Fruit fly (Drosophila melanogaster) whole organism, prepupa: ENCODE measurements around the gene ClC-c.
A peak's percentile ranks its signal among the peaks of the same experiment; 100 is the strongest.

Experiments used
- Blimp-1 ChIP-seq: fragments of 200-800 bp; sonication (Bioruptor generic); optimal IDR thresholded peaks from 3 replicates; lab custom pipeline; 2017; ENCODE audit warnings: missing biosample characterization, missing genetic modification characterization, mild to moderate bottlenecking, moderate library complexity, missing genetic modification reagents
- CG10631 ChIP-seq: fragments of 200-800 bp; sonication (Bioruptor generic); optimal IDR thresholded peaks from 2 replicates; lab custom pipeline; 2016; ENCODE audit warnings: missing biosample characterization, missing genetic modification characterization
- CG10669 ChIP-seq: fragments of 200-800 bp; sonication (Bioruptor generic); optimal IDR thresholded peaks from 3 replicates; lab custom pipeline; 2018; ENCODE audit warnings: missing biosample characterization, mild to moderate bottlenecking, missing genetic modification characterization, moderate library complexity
- CG11294 ChIP-seq: fragments of 200-800 bp; sonication (Bioruptor generic); IDR thresholded peaks from 2 replicates; pipeline ENCODE4 v1.3.6; 2022; ENCODE audit warnings: missing biosample characterization, missing genetic modification characterization
- CG11762 ChIP-seq: fragments of 200-800 bp; sonication (Bioruptor generic); optimal IDR thresholded peaks from 3 replicates; lab custom pipeline; 2016; ENCODE audit warnings: missing biosample characterization, missing genetic modification characterization; ENCODE audit not compliant: insufficient read depth
- CG11902 ChIP-seq: fragments of 200-800 bp; sonication (Bioruptor generic); optimal IDR thresholded peaks from 3 replicates; lab custom pipeline; 2016; ENCODE audit warnings: missing biosample characterization, missing genetic modification characterization
- CG15336 ChIP-seq: fragments of 200-800 bp; sonication (Bioruptor generic); IDR thresholded peaks from 2 replicates; pipeline ENCODE4 v1.3.6; 2022; ENCODE audit warnings: missing biosample characterization, missing genetic modification characterization
- CG1621 ChIP-seq: fragments of 200-800 bp; sonication (Bioruptor generic); optimal IDR thresholded peaks from 3 replicates; lab custom pipeline; 2018; ENCODE audit warnings: missing biosample characterization, mild to moderate bottlenecking, missing genetic modification characterization
- CG16779 ChIP-seq: fragments of 200-800 bp; sonication (Bioruptor generic); optimal IDR thresholded peaks from 3 replicates; lab custom pipeline; 2017; ENCODE audit warnings: missing biosample characterization, mild to moderate bottlenecking, missing genetic modification characterization
- CG31627 ChIP-seq: fragments of 200-800 bp; sonication (Bioruptor generic); optimal IDR thresholded peaks from 3 replicates; lab custom pipeline; 2016; ENCODE audit warnings: missing biosample characterization, missing genetic modification characterization
- CG32006 ChIP-seq: fragments of 200-800 bp; sonication (Bioruptor generic); optimal IDR thresholded peaks from 3 replicates; lab custom pipeline; 2017; ENCODE audit warnings: missing biosample characterization, mild to moderate bottlenecking, missing genetic modification characterization
- CG34406 ChIP-seq: fragments of 200-800 bp; sonication (Bioruptor generic); optimal IDR thresholded peaks from 3 replicates; lab custom pipeline; 2016; ENCODE audit warnings: missing biosample characterization, missing genetic modification characterization
- CG3919 ChIP-seq: fragments of 200-800 bp; sonication (Bioruptor generic); optimal IDR thresholded peaks from 3 replicates; lab custom pipeline; 2016; ENCODE audit warnings: missing biosample characterization, missing genetic modification characterization
- CG4318 ChIP-seq: fragments of 200-800 bp; sonication (Bioruptor generic); optimal IDR thresholded peaks from 3 replicates; lab custom pipeline; 2017; ENCODE audit warnings: missing biosample characterization, mild to moderate bottlenecking, missing genetic modification characterization
- CG6163 ChIP-seq: fragments of 200-800 bp; sonication (Bioruptor generic); IDR thresholded peaks from 3 replicates; pipeline ENCODE4 v1.3.6; 2022; ENCODE audit warnings: missing biosample characterization, missing genetic modification characterization
- CG6792 ChIP-seq: fragments of 200-800 bp; sonication (Bioruptor generic); optimal IDR thresholded peaks from 3 replicates; lab custom pipeline; 2016; ENCODE audit warnings: missing biosample characterization, missing genetic modification characterization
- CG6808 ChIP-seq: fragments of 200-800 bp; sonication (Bioruptor generic); optimal IDR thresholded peaks from 3 replicates; lab custom pipeline; 2017; ENCODE audit warnings: missing biosample characterization, missing genetic modification characterization, mild to moderate bottlenecking, moderate library complexity, missing genetic modification reagents
- CG6854 ChIP-seq: fragments of 200-800 bp; sonication (Bioruptor generic); optimal IDR thresholded peaks from 2 replicates; lab custom pipeline; 2017; ENCODE audit warnings: missing biosample characterization, mild to moderate bottlenecking, missing genetic modification characterization
- CG7368 ChIP-seq: fragments of 200-800 bp; sonication (Bioruptor generic); optimal IDR thresholded peaks from 3 replicates; lab custom pipeline; 2016; ENCODE audit warnings: missing biosample characterization, missing genetic modification characterization
- CG8119 ChIP-seq: fragments of 200-800 bp; sonication (Bioruptor generic); IDR thresholded peaks from 3 replicates; pipeline ENCODE4 v1.3.6; 2022; ENCODE audit warnings: missing biosample characterization, missing genetic modification characterization
- CG8319 ChIP-seq: fragments of 200-800 bp; sonication (Bioruptor generic); optimal IDR thresholded peaks from 3 replicates; lab custom pipeline; 2016; ENCODE audit warnings: missing biosample characterization, missing genetic modification characterization
- CG8632 ChIP-seq: fragments of 200-800 bp; sonication (Bioruptor generic); optimal IDR thresholded peaks from 3 replicates; lab custom pipeline; 2016; ENCODE audit warnings: missing biosample characterization, missing genetic modification characterization
- Eip75B ChIP-seq: fragments of 200-800 bp; sonication (Bioruptor generic); optimal IDR thresholded peaks from 3 replicates; lab custom pipeline; 2016; ENCODE audit warnings: missing biosample characterization, missing genetic modification characterization
- Eip93F ChIP-seq: fragments of 200-800 bp; sonication (Bioruptor generic); optimal IDR thresholded peaks from 2 replicates; lab custom pipeline; 2016; ENCODE audit warnings: missing biosample characterization, mild to moderate bottlenecking, missing genetic modification characterization
- Ets21C ChIP-seq: fragments of 200-800 bp; sonication (Bioruptor generic); optimal IDR thresholded peaks from 3 replicates; lab custom pipeline; 2016; ENCODE audit warnings: missing biosample characterization, missing genetic modification characterization
- Hr38 ChIP-seq: sonication (Bioruptor generic); optimal IDR thresholded peaks from 2 replicates; lab custom pipeline; 2016; ENCODE audit warnings: missing biosample characterization, missing genetic modification characterization
- Hr4 ChIP-seq: fragments of 200-800 bp; sonication (Bioruptor generic); optimal IDR thresholded peaks from 3 replicates; lab custom pipeline; 2016; ENCODE audit warnings: missing biosample characterization, missing genetic modification characterization
- Lpt ChIP-seq: fragments of 200-800 bp; sonication (Bioruptor generic); optimal IDR thresholded peaks from 3 replicates; lab custom pipeline; 2016; ENCODE audit warnings: missing biosample characterization, missing genetic modification characterization
- OdsH ChIP-seq: fragments of 200-800 bp; sonication (Bioruptor generic); optimal IDR thresholded peaks from 3 replicates; lab custom pipeline; 2016; ENCODE audit warnings: missing biosample characterization, missing genetic modification characterization
- Smox ChIP-seq: fragments of 200-800 bp; sonication (Bioruptor generic); optimal IDR thresholded peaks from 3 replicates; lab custom pipeline; 2016; ENCODE audit warnings: missing biosample characterization, missing genetic modification characterization
- Sox15 ChIP-seq: fragments of 200-800 bp; sonication (Bioruptor generic); optimal IDR thresholded peaks from 3 replicates; lab custom pipeline; 2016; ENCODE audit warnings: missing biosample characterization, missing genetic modification characterization
- acj6 ChIP-seq: fragments of 200-800 bp; sonication (Bioruptor generic); optimal IDR thresholded peaks from 3 replicates; lab custom pipeline; 2016; ENCODE audit warnings: missing biosample characterization, missing genetic modification characterization
- cyc ChIP-seq: fragments of 200-800 bp; sonication (Bioruptor generic); optimal IDR thresholded peaks from 3 replicates; lab custom pipeline; 2016; ENCODE audit warnings: missing biosample characterization, missing genetic modification characterization
- dac ChIP-seq: fragments of 200-800 bp; sonication (Bioruptor generic); optimal IDR thresholded peaks from 2 replicates; lab custom pipeline; 2017; ENCODE audit warnings: missing biosample characterization, mild to moderate bottlenecking, missing genetic modification characterization
- dsx ChIP-seq: fragments of 200-800 bp; optimal IDR thresholded peaks from 3 replicates; lab custom pipeline; 2019; ENCODE audit warnings: missing biosample characterization, mild to moderate bottlenecking, missing genetic modification characterization, moderate library complexity; ENCODE audit not compliant: poor library complexity, severe bottlenecking
- esn ChIP-seq: fragments of 200-800 bp; sonication (Bioruptor generic); optimal IDR thresholded peaks from 2 replicates; lab custom pipeline; 2016; ENCODE audit warnings: missing biosample characterization, mild to moderate bottlenecking, missing genetic modification characterization, moderate library complexity
- fd59A ChIP-seq: fragments of 200-800 bp; sonication (Bioruptor generic); optimal IDR thresholded peaks from 2 replicates; lab custom pipeline; 2017; ENCODE audit warnings: missing biosample characterization, mild to moderate bottlenecking, missing genetic modification characterization, missing genetic modification reagents
- fd85E ChIP-seq: fragments of 200-800 bp; sonication (Bioruptor generic); optimal IDR thresholded peaks from 3 replicates; lab custom pipeline; 2016; ENCODE audit warnings: missing biosample characterization, missing genetic modification characterization
- fkh ChIP-seq: fragments of 200-800 bp; sonication (Bioruptor generic); optimal IDR thresholded peaks from 3 replicates; lab custom pipeline; 2017; ENCODE audit warnings: missing biosample characterization, mild to moderate bottlenecking, missing genetic modification characterization, moderate library complexity
- lz ChIP-seq: fragments of 200-800 bp; sonication (Bioruptor generic); optimal IDR thresholded peaks from 3 replicates; lab custom pipeline; 2016; ENCODE audit warnings: missing biosample characterization, missing genetic modification characterization
- pdm3 ChIP-seq: fragments of 200-800 bp; sonication (Bioruptor generic); optimal IDR thresholded peaks from 3 replicates; lab custom pipeline; 2016; ENCODE audit warnings: missing biosample characterization, missing genetic modification characterization
- salr ChIP-seq, 2 experiments: fragments of 200-800 bp; sonication (Bioruptor generic); optimal IDR thresholded peaks; 3 replicates each; lab custom pipeline; 2016 to 2018; ENCODE audit warnings: missing biosample characterization in 2 of 2, missing genetic modification characterization in 2 of 2, mild to moderate bottlenecking in 1 of 2
- spab ChIP-seq: fragments of 200-800 bp; sonication (Bioruptor generic); optimal IDR thresholded peaks from 2 replicates; lab custom pipeline; 2017; ENCODE audit warnings: missing biosample characterization, mild to moderate bottlenecking, missing genetic modification characterization, missing genetic modification reagents
- ss ChIP-seq, 2 experiments: fragments of 200-800 bp; sonication (Bioruptor generic); optimal IDR thresholded peaks; 2 replicates in 1 of 2; 3 replicates in 1 of 2; lab custom pipeline; 2017 to 2018; ENCODE audit warnings: mild to moderate bottlenecking in 2 of 2, missing biosample characterization in 2 of 2, missing genetic modification characterization in 2 of 2, moderate library complexity in 1 of 2
- svp ChIP-seq: fragments of 200-800 bp; sonication (Bioruptor generic); peaks from one replicate; lab custom pipeline; 2016; ENCODE audit warnings: missing biosample characterization, missing genetic modification characterization
- topi ChIP-seq: fragments of 200-800 bp; sonication (Bioruptor generic); optimal IDR thresholded peaks from 3 replicates; lab custom pipeline; 2016; ENCODE audit warnings: missing biosample characterization, missing genetic modification characterization
- vri ChIP-seq: fragments of 200-800 bp; sonication (Bioruptor generic); optimal IDR thresholded peaks from 3 replicates; lab custom pipeline; 2016; ENCODE audit warnings: missing biosample characterization, mild to moderate bottlenecking, missing genetic modification characterization

ClC-c gene

DNA sequence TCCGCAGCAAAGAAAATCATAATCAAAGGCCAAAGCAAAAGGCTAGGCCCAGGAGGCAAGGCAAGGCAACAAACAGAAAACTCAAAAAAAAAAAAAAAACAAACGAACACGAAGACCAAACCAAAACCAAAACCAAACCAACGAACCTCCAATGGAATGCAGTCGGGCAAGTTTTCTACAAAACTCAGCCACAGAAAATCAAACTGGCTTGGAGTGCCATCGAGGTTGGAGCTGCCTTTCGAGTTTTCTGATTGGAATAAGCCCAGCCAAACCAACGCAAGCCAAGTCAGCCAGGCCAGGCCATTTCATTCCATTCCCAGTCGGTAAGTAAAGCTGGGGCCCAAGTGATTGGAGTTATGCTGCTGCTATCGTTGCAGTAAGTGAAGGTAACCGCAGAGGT, 47.6 kb upstream of the ClC-c start:
- TF ChIP-seq fkh (GFP tag; lab: Kevin White, UChicago), result no peak
- TF ChIP-seq esn (GFP tag; lab: Kevin White, UChicago), result no peak
- peak; percentile 32 for TF ChIP-seq fd85E (GFP tag; lab: Kevin White, UChicago)
- TF ChIP-seq Lpt (GFP tag; lab: Kevin White, UChicago), result peak; percentile 57

DNA sequence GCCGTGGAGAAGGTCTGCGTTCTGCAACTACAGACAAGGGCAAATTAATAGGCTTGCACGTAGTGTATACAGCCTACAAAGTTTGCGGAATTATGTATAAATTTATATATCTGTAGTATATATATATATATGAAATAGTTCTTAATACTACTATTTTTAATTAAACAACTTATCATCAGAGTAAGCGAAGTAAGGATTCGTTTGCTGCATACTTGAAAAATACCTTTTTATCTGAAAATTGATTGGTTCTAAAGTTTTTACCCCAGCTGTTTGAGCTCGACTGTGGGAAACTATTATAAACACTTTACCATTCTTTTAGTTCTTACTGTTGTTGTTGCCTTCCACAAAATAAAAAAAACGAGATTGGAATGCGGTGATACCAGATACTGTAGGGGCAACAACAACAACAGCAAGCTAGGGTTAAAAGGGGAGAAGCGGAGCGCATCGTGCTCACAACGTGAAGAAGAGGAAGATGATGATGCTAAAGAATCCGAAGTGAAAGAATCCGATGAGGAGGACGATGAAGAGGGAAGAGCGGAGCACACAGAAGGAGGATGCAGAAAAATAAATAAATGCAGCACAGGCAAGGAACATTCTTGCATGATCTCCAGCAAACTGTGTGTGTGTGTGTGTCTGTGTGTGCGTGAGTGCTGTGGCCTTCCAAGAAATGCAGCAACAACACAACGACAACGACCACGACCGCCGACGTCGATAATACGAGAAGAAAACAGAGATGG, 47.0 kb upstream of the ClC-c start:
- TF ChIP-seq Eip75B (GFP tag; lab: Kevin White, UChicago), result peak; percentile 57
- TF ChIP-seq pdm3 (GFP tag; lab: Kevin White, UChicago), result peak; percentile 58
- peak; percentile 86 for TF ChIP-seq CG10669
- TF ChIP-seq vri (GFP tag; lab: Kevin White, UChicago), result peak; percentile 27
- peak; percentile 43 for TF ChIP-seq topi (GFP tag; lab: Kevin White, UChicago)
- TF ChIP-seq CG11762, result peak; percentile 60
- peak; percentile 76 for TF ChIP-seq CG16779 (tag; lab: Kevin White, UChicago)
- TF ChIP-seq CG34406 (GFP tag; lab: Kevin White, UChicago), result peak; percentile 81
- peak; percentile 82 for TF ChIP-seq svp
- peak; percentile 59 for TF ChIP-seq CG6792 (GFP tag; lab: Kevin White, UChicago)
- TF ChIP-seq Hr4 (GFP tag; lab: Kevin White, UChicago), result peak; percentile 33
- TF ChIP-seq CG10631, result peak; percentile 80
- TF ChIP-seq Sox15 (GFP tag; lab: Kevin White, UChicago), result peak; percentile 50
- peak; percentile 77 for TF ChIP-seq spab (GFP tag; lab: Kevin White, UChicago)
- no peak; the same call in 1 of the 2 replicates for TF ChIP-seq CG11294 (GFP tag; lab: Robert Waterston, UW)
- peak; percentile 81 for TF ChIP-seq OdsH (GFP tag; lab: Kevin White, UChicago)
- peak; percentile 89 for TF ChIP-seq dsx (GFP tag; lab: Kevin White, UChicago)
- peak; percentile 46 for TF ChIP-seq lz (GFP tag; lab: Kevin White, UChicago)
- TF ChIP-seq CG8632 (GFP tag; lab: Kevin White, UChicago), result peak; percentile 84
- TF ChIP-seq CG8319 (GFP tag; lab: Kevin White, UChicago), result peak; percentile 41
- peak; percentile 65 for TF ChIP-seq CG6163
- peak; percentile 19 for TF ChIP-seq Ets21C (GFP tag; lab: Kevin White, UChicago)
- peak; percentile 73 for TF ChIP-seq CG1621 (tag; lab: Kevin White, UChicago)
- TF ChIP-seq Smox (GFP tag; lab: Kevin White, UChicago), result peak; percentile 36
- TF ChIP-seq salr (GFP tag; optimal IDR thresholded peaks at IDR 0.05; lab: Kevin White, UChicago), result peak; percentile 50 to 64
- TF ChIP-seq CG15336, result peak; percentile 84
- TF ChIP-seq CG11902 (GFP tag; lab: Kevin White, UChicago), result peak; percentile 36
- TF ChIP-seq fd59A (GFP tag; lab: Kevin White, UChicago), result peak; percentile 60
- TF ChIP-seq CG7368 (GFP tag; lab: Kevin White, UChicago), result no peak
- peak; percentile 84 for TF ChIP-seq CG32006 (GFP tag; lab: Kevin White, UChicago)
- TF ChIP-seq CG3919 (GFP tag; lab: Kevin White, UChicago), result peak; percentile 24
- TF ChIP-seq dac (GFP tag; lab: Kevin White, UChicago), result peak; percentile 8
- TF ChIP-seq Hr38 (GFP tag; lab: Kevin White, UChicago), result no peak
- TF ChIP-seq acj6, result peak; percentile 82
- peak; percentile 30 for TF ChIP-seq CG31627 (GFP tag; lab: Kevin White, UChicago)
- peak; percentile 74 for TF ChIP-seq Blimp-1 (GFP tag; lab: Kevin White, UChicago)
- TF ChIP-seq CG6854, result peak; percentile 74
- no peak for TF ChIP-seq fd85E (GFP tag; lab: Kevin White, UChicago)
- peak; percentile 17 for TF ChIP-seq cyc (GFP tag; lab: Kevin White, UChicago)
- peak; percentile 90 for TF ChIP-seq CG8119 (GFP tag; lab: Robert Waterston, UW)
- no peak for TF ChIP-seq fkh (GFP tag; lab: Kevin White, UChicago)
- TF ChIP-seq CG4318 (GFP tag; lab: Kevin White, UChicago), result peak; percentile 67
- TF ChIP-seq ss (GFP tag; optimal IDR thresholded peaks at IDR 0.05; lab: Kevin White, UChicago), result peak; percentile 80 to 81
- TF ChIP-seq Eip93F (GFP tag; lab: Kevin White, UChicago), result peak; percentile 28
- TF ChIP-seq Lpt (GFP tag; lab: Kevin White, UChicago), result peak; percentile 72
- TF ChIP-seq CG6808 (GFP tag; lab: Kevin White, UChicago), result peak; percentile 83
